Fruit fly (Drosophila melanogaster): Measurements from ENCODE around the gene CG44014.

DNA sequence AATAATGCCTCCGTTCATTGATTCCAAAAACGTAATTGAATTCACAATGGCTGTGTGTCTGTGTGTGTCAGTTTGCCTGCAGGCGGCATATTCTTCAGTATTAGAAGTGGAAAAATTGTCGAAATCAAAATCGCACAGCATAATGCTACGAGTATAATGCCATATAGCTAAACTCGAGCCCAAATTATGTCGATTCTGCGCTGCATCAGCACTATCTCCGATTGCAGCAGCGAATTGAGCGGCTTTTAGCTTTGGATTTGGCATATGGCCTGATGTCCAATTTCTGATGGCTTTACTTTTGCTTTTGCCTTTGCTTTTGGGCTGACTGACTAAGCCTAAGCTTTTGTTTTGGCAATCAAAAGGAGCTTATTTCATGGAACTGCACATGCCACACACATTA lies 28.6 kb downstream of the CG44014 start:
- TF ChIP-seq CG4424 (GFP tag; optimal IDR thresholded peaks at IDR 0.05), result no peak
- no peak for TF ChIP-seq Blimp-1 (GFP tag; optimal IDR thresholded peaks at IDR 0.05)

Measured in whole organism, embryonic.